Worm (Caenorhabditis elegans): ENCODE results near the gene cup-4.
A peak's percentile ranks its signal among the peaks of the same experiment; 100 is the strongest.

Gene cup-4

ce11 chrIII:7900733-7901132 lies 34.4 kb downstream of the cup-4 start, which contains the start of gene best-24:
Gene best-24 (plus strand): TSS chrIII:7901033.
- TF ChIP-seq ceh-24 (tag; optimal IDR thresholded peaks at IDR 0.05) (no peak), pax-1 (tag; optimal IDR thresholded peaks at IDR 0.05) (no peak)

- no peak for TF ChIP-seq ama-1 (optimal IDR thresholded peaks at IDR 0.05)
- no peak for TF ChIP-seq K02D7.2 (tag; optimal IDR thresholded peaks at IDR 0.05)
- no peak for TF ChIP-seq tbx-2 (tag; optimal IDR thresholded peaks at IDR 0.05)
- no peak for TF ChIP-seq ceh-34 (tag; optimal IDR thresholded peaks at IDR 0.05)
- no peak for TF ChIP-seq pqm-1 (tag; optimal IDR thresholded peaks at IDR 0.05)
- TF ChIP-seq nhr-11 (tag; optimal IDR thresholded peaks at IDR 0.05): no peak
- TF ChIP-seq npax-4 (tag; optimal IDR thresholded peaks at IDR 0.05): no peak
- no peak for TF ChIP-seq fkh-10 (GFP tag; optimal IDR thresholded peaks at IDR 0.05)
- TF ChIP-seq pag-3 (tag; optimal IDR thresholded peaks at IDR 0.05; ENCODE audit: borderline replicate concordance): no peak
- no peak for TF ChIP-seq dve-1 (tag; optimal IDR thresholded peaks at IDR 0.05)
- no peak for TF ChIP-seq ceh-14 (tag; optimal IDR thresholded peaks at IDR 0.05)
- TF ChIP-seq ceh-48 (tag; optimal IDR thresholded peaks at IDR 0.05): no peak
Measured at ce11 chrIII:7903427-7903826, 37.1 kb downstream of the cup-4 start.

ce11 chrIII:7907515-7907914 lies 41.2 kb downstream of the cup-4 start, which contains the start of gene pcp-5:
Gene pcp-5 (minus strand): TSS chrIII:7907615.
- TF ChIP-seq elt-2 (tag; optimal IDR thresholded peaks at IDR 0.05): no peak
- no peak for TF ChIP-seq mec-3 (tag; optimal IDR thresholded peaks at IDR 0.05; ENCODE audit: borderline replicate concordance)
- peak; percentile 6 for TF ChIP-seq unc-55 (GFP tag; optimal IDR thresholded peaks at IDR 0.05)

- TF ChIP-seq pax-1 (tag; optimal IDR thresholded peaks at IDR 0.05) (no peak), ceh-2 (tag; optimal IDR thresholded peaks at IDR 0.05) (no peak), zip-5 (tag; optimal IDR thresholded peaks at IDR 0.05) (no peak), unc-3 (GFP tag; conservative IDR thresholded peaks at IDR 0.05) (no peak), unc-3 (tag; optimal IDR thresholded peaks at IDR 0.05) (no peak), hlh-8 (tag; optimal IDR thresholded peaks at IDR 0.05) (no peak), C08G9.2 (tag; optimal IDR thresholded peaks at IDR 0.05) (no peak), sdc-2 (tag; optimal IDR thresholded peaks at IDR 0.05) (no peak), hlh-15 (tag; optimal IDR thresholded peaks at IDR 0.05) (no peak), ceh-22 (tag; optimal IDR thresholded peaks at IDR 0.05) (no peak), rnt-1 (tag; optimal IDR thresholded peaks at IDR 0.05) (no peak), tbx-7 (tag; optimal IDR thresholded peaks at IDR 0.05) (no peak), hlh-6 (tag; optimal IDR thresholded peaks at IDR 0.05) (no peak), nhr-232 (tag; optimal IDR thresholded peaks at IDR 0.05) (no peak), ttx-3 (tag; optimal IDR thresholded peaks at IDR 0.05) (no peak), sox-2 (GFP tag; IDR thresholded peaks at IDR 0.05) (no peak), tbx-2 (tag; optimal IDR thresholded peaks at IDR 0.05) (no peak), nhr-11 (tag; optimal IDR thresholded peaks at IDR 0.05) (no peak), madf-2 (tag; optimal IDR thresholded peaks at IDR 0.05) (no peak), ets-4 (tag; optimal IDR thresholded peaks at IDR 0.05) (no peak)
Measured at ce11 chrIII:7909263-7909662, 43.0 kb downstream of the cup-4 start, which contains the start of gene ZK688.1. Gene ZK688.1 (plus strand): TSS chrIII:7909563.

ce11 chrIII:7911621-7912020 lies 45.3 kb downstream of the cup-4 start, which contains the start of gene ZK688.7:
Gene ZK688.7 (minus strand): TSS chrIII:7911634.
- TF ChIP-seq hlh-30 (tag; optimal IDR thresholded peaks at IDR 0.05; ENCODE audit: insufficient read depth): peak; percentile 81
- TF ChIP-seq hlh-15 (tag; optimal IDR thresholded peaks at IDR 0.05): no peak
- TF ChIP-seq unc-55 (GFP tag; optimal IDR thresholded peaks at IDR 0.05): no peak
- TF ChIP-seq fkh-10 (GFP tag; optimal IDR thresholded peaks at IDR 0.05): no peak
- TF ChIP-seq ceh-30 (tag; optimal IDR thresholded peaks at IDR 0.05): no peak

All from whole organism, late embryonic.